Fruit fly (Drosophila melanogaster) S2 (cell line): Measurements from ENCODE around the gene nxf4.

Source experiments
- CG8478 ChIP-seq: fragments of >200 bp; optimal IDR thresholded peaks from 2 replicates; lab custom pipeline; 2018
- CTCF ChIP-seq, 2 experiments: fragments of >200 bp; optimal IDR thresholded peaks; 2 replicates each; lab custom pipeline; 2018

nxf4 gene

DNA sequence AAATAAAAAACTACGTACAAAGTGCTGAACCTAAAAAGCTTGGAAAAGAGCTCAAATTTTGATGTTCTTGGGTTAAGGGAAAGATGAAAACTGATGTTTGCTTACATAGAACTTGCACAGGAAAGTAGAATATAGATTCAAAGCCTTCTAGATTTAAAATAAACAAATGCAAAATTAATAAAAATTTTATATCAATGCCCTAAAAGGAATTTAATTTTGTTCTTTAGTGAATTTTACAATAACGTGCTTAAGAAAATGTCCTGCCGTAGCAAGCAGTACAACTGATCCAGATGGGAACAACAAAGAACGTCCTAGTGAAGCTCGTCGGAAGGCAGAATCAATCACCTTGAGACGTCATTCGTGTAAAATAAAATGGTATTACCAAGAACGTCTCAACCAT is 17.1 kb downstream of the nxf4 start, which contains the start of gene Mst84Dd:
Mst84Dd (minus strand) TSS at position 101 of the 400 bp plus-strand sequence.
- TF ChIP-seq CTCF (optimal IDR thresholded peaks at IDR 0.05; lab: Kevin White, UChicago) (no peak), CG8478 (lab: Kevin White, UChicago) (no peak)

DNA sequence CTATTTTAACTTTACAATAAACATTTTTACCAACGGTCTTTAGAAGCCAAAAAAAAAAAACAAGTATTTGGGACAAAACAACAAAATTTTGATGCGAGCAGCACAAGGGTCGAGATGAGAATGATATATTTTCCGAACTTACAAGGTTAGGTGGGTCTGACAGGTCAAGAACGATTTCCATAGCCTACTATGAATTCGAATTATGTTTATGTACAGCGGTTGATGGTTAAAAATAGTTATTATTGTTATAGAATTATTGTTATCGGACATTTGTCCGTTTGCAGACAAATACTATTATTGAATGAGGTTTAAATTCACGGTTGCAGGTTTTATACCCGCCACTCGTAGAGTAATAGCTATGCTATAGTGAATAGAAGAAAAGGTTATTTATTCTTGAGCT is 18.0 kb downstream of the nxf4 start, which contains the start of gene Mst84Dc:
Mst84Dc (minus strand) TSS at position 101 of the 400 bp plus-strand sequence.
- TF ChIP-seq CG8478 (lab: Kevin White, UChicago), result no peak
- TF ChIP-seq CTCF (optimal IDR thresholded peaks at IDR 0.05; lab: Kevin White, UChicago), result no peak

DNA sequence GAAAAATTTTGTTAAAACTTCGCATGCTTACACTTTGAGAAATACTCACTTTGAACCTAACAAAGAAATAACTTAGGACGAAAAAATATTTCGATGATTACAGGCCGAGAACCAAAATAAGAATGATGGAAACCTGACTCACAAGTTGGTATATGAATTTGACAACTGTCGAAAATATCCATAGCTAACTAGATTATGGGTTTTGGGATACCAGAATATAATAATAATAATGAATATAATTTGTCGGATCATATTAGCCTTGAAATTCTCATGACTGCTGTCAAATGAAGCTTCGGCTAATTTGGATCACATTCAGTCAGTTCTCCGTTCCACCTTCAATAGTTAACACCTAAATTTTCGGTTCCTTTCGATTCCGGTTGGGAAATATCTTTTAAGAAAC is 19.0 kb downstream of the nxf4 start, which contains the start of the genes Mst84Db and Mst84Da:
Mst84Db (minus strand) TSS at position 101 of the 400 bp plus-strand sequence.
Mst84Da (plus strand) TSS at position 324 of the 400 bp plus-strand sequence.
- no peak for TF ChIP-seq CTCF (optimal IDR thresholded peaks at IDR 0.05; lab: Kevin White, UChicago)
- no peak for TF ChIP-seq CG8478 (lab: Kevin White, UChicago)

DNA sequence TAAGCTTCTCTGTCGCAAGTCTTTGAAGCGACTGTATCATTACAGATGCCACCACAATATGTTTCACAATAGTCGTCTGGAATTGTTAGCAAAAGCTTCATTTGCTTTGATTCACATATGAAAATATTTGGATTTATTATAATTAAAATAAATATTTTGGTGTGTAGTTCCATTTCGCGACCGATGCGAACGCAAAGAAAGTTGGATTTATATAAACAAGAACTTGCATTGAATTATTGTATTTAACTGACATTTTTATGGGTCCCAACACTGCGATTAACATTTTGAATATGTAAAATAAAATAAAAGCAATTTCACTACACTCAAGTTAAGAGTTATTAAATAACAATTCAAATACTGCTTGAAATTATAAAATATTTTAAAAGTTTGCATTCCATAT is 22.7 kb downstream of the nxf4 start, which contains the start of gene MstProx:
MstProx (minus strand) TSS at position 101 of the 400 bp plus-strand sequence.
- TF ChIP-seq CTCF (optimal IDR thresholded peaks at IDR 0.05; lab: Kevin White, UChicago) (no peak), CG8478 (lab: Kevin White, UChicago) (no peak)

DNA sequence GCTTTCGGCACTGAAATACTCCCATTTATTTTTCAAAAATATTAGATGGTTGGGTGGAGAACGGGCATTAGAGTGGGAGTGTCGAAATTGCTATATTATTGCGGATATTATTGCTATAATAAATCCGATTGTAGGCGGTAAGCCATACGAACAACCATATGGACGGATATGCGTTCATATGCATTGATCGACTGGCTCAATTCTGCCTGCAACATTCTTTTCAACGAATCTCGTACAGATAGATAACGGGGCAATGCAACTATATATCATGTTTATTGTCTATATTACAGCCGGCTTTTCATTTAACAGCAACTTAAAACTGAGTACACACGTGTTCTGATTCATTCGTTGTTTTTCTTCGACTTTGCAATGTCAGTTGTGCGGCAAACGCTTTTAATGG is 44.6 kb downstream of the nxf4 start, which contains the start of gene CG42650:
CG42650 (plus strand) TSS at position 301 of the 400 bp plus-strand sequence.
- TF ChIP-seq CG8478 (lab: Kevin White, UChicago) (no peak), CTCF (optimal IDR thresholded peaks at IDR 0.05; lab: Kevin White, UChicago) (no peak)

DNA sequence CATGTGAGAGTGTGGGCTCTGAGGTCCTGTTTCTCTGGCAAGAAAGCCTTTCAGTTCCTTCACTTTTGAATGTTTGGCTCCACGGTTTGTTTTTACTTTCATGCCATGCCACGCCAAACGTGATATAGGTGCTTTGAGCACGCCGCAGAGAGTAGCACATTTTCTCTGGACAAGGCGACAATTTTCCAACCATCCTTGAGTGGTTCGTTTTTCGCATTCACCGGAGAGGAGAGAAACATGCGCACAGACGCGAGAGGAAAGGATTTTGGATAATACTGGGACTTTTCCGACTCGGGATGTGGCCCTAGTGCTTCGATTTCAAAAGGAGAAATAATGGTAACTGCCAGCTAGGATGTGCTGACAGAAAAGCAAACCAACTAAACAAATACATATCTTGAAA is 47.5 kb downstream of the nxf4 start:
- TF ChIP-seq CTCF (optimal IDR thresholded peaks at IDR 0.05; lab: Kevin White, UChicago), result no peak
- TF ChIP-seq CG8478 (lab: Kevin White, UChicago), result no peak
